Worm (Caenorhabditis elegans): ENCODE results near the gene Y41C4A.12.

DNA sequence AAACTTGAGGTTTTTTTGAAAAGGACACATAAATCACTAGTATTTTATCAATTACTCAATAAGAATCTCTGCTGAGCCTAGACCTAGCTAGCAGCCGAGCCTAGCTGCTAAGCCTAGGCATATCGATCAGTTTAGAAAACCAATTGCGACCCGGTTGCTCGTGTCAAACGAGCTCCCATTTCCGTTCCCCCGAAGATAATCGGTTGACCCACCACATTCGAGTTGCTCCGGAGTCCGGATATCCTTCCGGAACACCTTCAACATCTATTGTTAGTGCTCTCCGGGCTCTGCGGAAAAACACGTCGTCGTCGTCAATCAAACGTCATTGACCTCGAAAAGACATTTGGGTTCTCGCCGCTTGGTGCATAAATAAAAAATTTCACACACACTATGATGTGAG, 42.7 kb downstream of the Y41C4A.12 start:
- TF ChIP-seq lin-15B (tag; optimal IDR thresholded peaks at IDR 0.05) = no peak
- TF ChIP-seq unc-62 (GFP tag; optimal IDR thresholded peaks at IDR 0.05) = no peak
- no peak for TF ChIP-seq zag-1 (tag; optimal IDR thresholded peaks at IDR 0.05)
- no peak for TF ChIP-seq snpc-4 (tag; optimal IDR thresholded peaks at IDR 0.05)
- no peak for TF ChIP-seq ama-1 (optimal IDR thresholded peaks at IDR 0.05)
- no peak for TF ChIP-seq eor-1 (tag; optimal IDR thresholded peaks at IDR 0.05)

All from whole organism, L3 larva.